Worm (Caenorhabditis elegans) whole organism, young adult: Measurements from ENCODE around the gene srw-101.

Experiments used
- B0035.1 ChIP-seq: sonication (generic microtip); optimal IDR thresholded peaks from 2 replicates; lab custom pipeline; 2016; ENCODE audit warnings: missing genetic modification characterization, mild to moderate bottlenecking, missing compliant biosample characterization, missing genotype, missing genetic modification reagents
- F10E7.11 ChIP-seq: sonication (generic microtip); optimal IDR thresholded peaks from 2 replicates; lab custom pipeline; 2017; ENCODE audit warnings: mild to moderate bottlenecking, missing genetic modification characterization, moderate library complexity, missing compliant biosample characterization
- F22D6.2 ChIP-seq: sonication (generic microtip); optimal IDR thresholded peaks from 2 replicates; lab custom pipeline; 2016; ENCODE audit warnings: mild to moderate bottlenecking, missing genetic modification characterization, missing compliant biosample characterization
- F23B12.7 ChIP-seq: sonication (generic microtip); optimal IDR thresholded peaks from 2 replicates; lab custom pipeline; 2017; ENCODE audit warnings: missing genetic modification characterization, mild to moderate bottlenecking, missing compliant biosample characterization, antibody characterized with exemption, moderate library complexity; ENCODE audit not compliant: insufficient read depth
- F33H1.4 ChIP-seq: fragments of 200-800 bp; sonication (Bioruptor generic); IDR thresholded peaks from 2 replicates; pipeline ENCODE4 v1.3.6; 2022; ENCODE audit warnings: missing genetic modification reagents, missing genetic modification characterization, missing compliant biosample characterization
- F37B4.10 ChIP-seq: fragments of 200-800 bp; sonication (Bioruptor generic); IDR thresholded peaks from 2 replicates; pipeline ENCODE4 v1.3.6; 2022; ENCODE audit warnings: missing genetic modification characterization, missing compliant biosample characterization
- F52B5.7 ChIP-seq: sonication (generic microtip); optimal IDR thresholded peaks from 2 replicates; lab custom pipeline; 2016; ENCODE audit warnings: mild to moderate bottlenecking, missing genetic modification characterization, missing compliant biosample characterization
- F55B11.4 ChIP-seq: sonication (generic microtip); optimal IDR thresholded peaks from 2 replicates; lab custom pipeline; 2016; ENCODE audit warnings: missing compliant biosample characterization, missing genetic modification characterization, borderline replicate concordance; ENCODE audit not compliant: insufficient read depth
- K11D2.4 ChIP-seq: fragments of 200-800 bp; sonication (Bioruptor generic); IDR thresholded peaks from 2 replicates; pipeline ENCODE4 v1.3.6; 2022; ENCODE audit warnings: missing genetic modification reagents, missing genetic modification characterization, missing compliant biosample characterization
- T26A5.8 ChIP-seq: sonication (generic microtip); optimal IDR thresholded peaks from 2 replicates; lab custom pipeline; 2016; ENCODE audit warnings: missing genetic modification characterization, missing compliant biosample characterization
- Y56A3A.18 ChIP-seq: fragments of 200-800 bp; sonication (Bioruptor generic); IDR thresholded peaks from 2 replicates; pipeline ENCODE4 v1.3.6; 2022; ENCODE audit warnings: missing genetic modification reagents, missing genetic modification characterization, missing compliant biosample characterization
- akir-1 ChIP-seq: fragments of 200-800 bp; sonication (Bioruptor generic); optimal IDR thresholded peaks from 2 replicates; lab custom pipeline; 2018; ENCODE audit warnings: mild to moderate bottlenecking, missing genetic modification characterization, moderate library complexity, missing compliant biosample characterization
- atf-7 ChIP-seq: sonication (generic microtip); optimal IDR thresholded peaks from 2 replicates; lab custom pipeline; 2017; ENCODE audit warnings: mild to moderate bottlenecking, missing genetic modification characterization, missing compliant biosample characterization
- bed-2 ChIP-seq: fragments of 200-800 bp; sonication (Bioruptor generic); IDR thresholded peaks from 2 replicates; pipeline ENCODE4 v1.3.6; 2022; ENCODE audit warnings: missing genetic modification reagents, missing genetic modification characterization, missing compliant biosample characterization
- ccch-3 ChIP-seq: fragments of 200-800 bp; sonication (Bioruptor generic); optimal IDR thresholded peaks from 2 replicates; lab custom pipeline; 2018; ENCODE audit warnings: mild to moderate bottlenecking, missing genetic modification characterization, missing compliant biosample characterization
- cebp-1 ChIP-seq, 2 experiments: fragments of 200-800 bp in 1 of 2; sonication (Bioruptor generic) in 1 of 2; sonication (generic microtip) in 1 of 2; IDR thresholded peaks in 1 of 2; optimal IDR thresholded peaks in 1 of 2; 2 replicates each; pipeline versions ENCODE4 v1.3.6 to Lab custom; 2017 to 2022; ENCODE audit warnings: missing compliant biosample characterization in 2 of 2, missing genetic modification characterization in 2 of 2, mild to moderate bottlenecking in 1 of 2, missing genetic modification reagents in 1 of 2, moderate library complexity in 1 of 2
- ceh-58 ChIP-seq: fragments of 200-800 bp; sonication (Bioruptor generic); IDR thresholded peaks from 2 replicates; pipeline ENCODE4 v1.3.6; 2022; ENCODE audit warnings: missing genetic modification characterization, missing compliant biosample characterization
- dpl-1 ChIP-seq: fragments of 150-350 bp; optimal IDR thresholded peaks from 2 replicates; lab custom pipeline; 2014; ENCODE audit warnings: missing biosample characterization, missing genetic modification reagents, missing genetic modification characterization
- egl-44 ChIP-seq: fragments of 200-800 bp; sonication (Bioruptor generic); IDR thresholded peaks from 2 replicates; pipeline ENCODE4 v1.3.6; 2022; ENCODE audit warnings: missing genetic modification reagents, missing genetic modification characterization, missing compliant biosample characterization
- gei-17 ChIP-seq: fragments of 200-800 bp; sonication (Bioruptor generic); optimal IDR thresholded peaks from 2 replicates; lab custom pipeline; 2018; ENCODE audit warnings: mild to moderate bottlenecking, missing genetic modification characterization, missing compliant biosample characterization
- hlh-12 ChIP-seq: sonication (generic microtip); optimal IDR thresholded peaks from 2 replicates; lab custom pipeline; 2016; ENCODE audit warnings: missing genetic modification characterization, missing compliant biosample characterization
- hlh-26 ChIP-seq: fragments of 200-800 bp; sonication (Bioruptor generic); conservative IDR thresholded peaks from 2 replicates; pipeline ENCODE4 v1.3.6; 2022; ENCODE audit warnings: missing genetic modification reagents, missing genetic modification characterization, missing compliant biosample characterization
- lag-1 ChIP-seq: fragments of 200-800 bp; sonication (Bioruptor generic); IDR thresholded peaks from 2 replicates; pipeline ENCODE4 v1.3.6; 2022; ENCODE audit warnings: missing genetic modification reagents, missing genetic modification characterization, missing compliant biosample characterization
- let-607 ChIP-seq, 2 experiments: fragments of 200-800 bp in 1 of 2; sonication (Bioruptor generic) in 1 of 2; sonication (generic microtip) in 1 of 2; optimal IDR thresholded peaks; 2 replicates each; lab custom pipeline; 2016 to 2018; ENCODE audit warnings: mild to moderate bottlenecking in 2 of 2, missing compliant biosample characterization in 2 of 2, missing genetic modification characterization in 2 of 2, moderate library complexity in 2 of 2, missing genotype in 1 of 2
- lin-35 ChIP-seq, 3 experiments: fragments of 150-350 bp in 2 of 3; sonication (generic microtip) in 1 of 3; optimal IDR thresholded peaks; 2 replicates each; lab custom pipeline; 2014 to 2018; ENCODE audit warnings: missing biosample characterization in 3 of 3, missing genetic modification characterization in 3 of 3, missing genetic modification reagents in 3 of 3
- lin-54 ChIP-seq: fragments of 200-800 bp; sonication (Bioruptor generic); optimal IDR thresholded peaks from 2 replicates; lab custom pipeline; 2018; ENCODE audit warnings: mild to moderate bottlenecking, missing genetic modification characterization, missing compliant biosample characterization
- lir-1 ChIP-seq: fragments of 200-800 bp; sonication (Bioruptor generic); conservative IDR thresholded peaks from 2 replicates; pipeline ENCODE4 v1.3.6; 2022; ENCODE audit warnings: missing genetic modification reagents, missing genetic modification characterization, missing compliant biosample characterization
- lsl-1 ChIP-seq: fragments of 200-800 bp; sonication (Bioruptor generic); optimal IDR thresholded peaks from 2 replicates; lab custom pipeline; 2018; ENCODE audit warnings: mild to moderate bottlenecking, missing genetic modification characterization, moderate library complexity, missing compliant biosample characterization
- madf-8 ChIP-seq: fragments of 200-800 bp; sonication (Bioruptor generic); conservative IDR thresholded peaks from 2 replicates; pipeline ENCODE4 v1.3.6; 2022; ENCODE audit warnings: missing genetic modification reagents, missing genetic modification characterization, missing compliant biosample characterization
- nfya-2 ChIP-seq: fragments of 200-800 bp; sonication (Bioruptor generic); IDR thresholded peaks from 2 replicates; pipeline ENCODE4 v1.3.6; 2022; ENCODE audit warnings: missing genetic modification reagents, missing genetic modification characterization, missing compliant biosample characterization
- nfyb-1 ChIP-seq: fragments of 200-800 bp; sonication (Bioruptor generic); IDR thresholded peaks from 2 replicates; pipeline ENCODE4 v1.3.6; 2022; ENCODE audit warnings: missing genetic modification reagents, missing genetic modification characterization, missing compliant biosample characterization
- nhr-120 ChIP-seq: fragments of 200-800 bp; sonication (Bioruptor generic); IDR thresholded peaks from 2 replicates; pipeline ENCODE4 v1.3.6; 2022; ENCODE audit warnings: missing genetic modification characterization, missing compliant biosample characterization
- nhr-179 ChIP-seq: sonication (generic microtip); optimal IDR thresholded peaks from 2 replicates; lab custom pipeline; 2016; ENCODE audit warnings: mild to moderate bottlenecking, missing genetic modification characterization, missing compliant biosample characterization
- pbrm-1 ChIP-seq: fragments of 200-800 bp; sonication (Bioruptor generic); IDR thresholded peaks from 2 replicates; pipeline ENCODE4 v1.3.6; 2022; ENCODE audit warnings: missing genetic modification reagents, missing genetic modification characterization, missing compliant biosample characterization
- sdz-38 ChIP-seq: sonication (generic microtip); optimal IDR thresholded peaks from 2 replicates; lab custom pipeline; 2016; ENCODE audit warnings: missing genotype, missing genetic modification characterization, missing compliant biosample characterization
- snpc-1.1 ChIP-seq: sonication (generic microtip); optimal IDR thresholded peaks from 2 replicates; lab custom pipeline; 2017; ENCODE audit warnings: missing genetic modification characterization, mild to moderate bottlenecking, missing compliant biosample characterization, antibody characterized with exemption, moderate library complexity, missing genotype, missing genetic modification reagents; ENCODE audit not compliant: insufficient read depth
- snpc-3.4 ChIP-seq: sonication (generic microtip); optimal IDR thresholded peaks from 2 replicates; lab custom pipeline; 2017; ENCODE audit warnings: missing genetic modification characterization, mild to moderate bottlenecking, missing compliant biosample characterization, antibody characterized with exemption, moderate library complexity, missing genotype, missing genetic modification reagents
- zim-3 ChIP-seq: sonication (generic microtip); optimal IDR thresholded peaks from 2 replicates; lab custom pipeline; 2017; ENCODE audit warnings: mild to moderate bottlenecking, missing genetic modification characterization, moderate library complexity, missing compliant biosample characterization
- ztf-22 ChIP-seq: fragments of 200-800 bp; sonication (Bioruptor generic); optimal IDR thresholded peaks from 2 replicates; lab custom pipeline; 2018; ENCODE audit warnings: mild to moderate bottlenecking, missing genetic modification characterization, moderate library complexity, missing compliant biosample characterization
- ztf-3 ChIP-seq: fragments of 200-800 bp; sonication (Bioruptor generic); optimal IDR thresholded peaks from 2 replicates; lab custom pipeline; 2018; ENCODE audit warnings: mild to moderate bottlenecking, missing genetic modification characterization, missing compliant biosample characterization

The srw-101 gene

DNA sequence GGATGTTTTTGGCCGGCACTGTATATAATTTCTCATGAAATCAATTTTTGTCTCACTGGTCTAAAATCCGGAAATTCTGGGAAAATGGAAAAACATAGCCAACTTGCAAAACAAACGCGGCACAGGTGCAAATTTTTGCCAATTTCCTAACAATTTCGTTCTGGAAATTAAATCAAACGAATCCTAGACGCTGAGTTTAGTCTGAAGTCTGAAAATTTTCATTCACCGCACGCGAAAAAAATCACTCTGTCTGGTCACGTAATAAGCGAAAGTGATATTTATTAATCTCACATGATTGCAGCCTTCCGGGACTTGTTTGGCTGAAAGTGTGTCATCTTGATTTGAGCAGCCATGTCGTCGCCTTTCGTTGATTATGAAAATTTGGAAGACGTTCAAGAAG, 5.2 kb upstream of the srw-101 start, which contains the start of gene srw-103:
Gene srw-103, plus strand, starts transcription at position 301 of the 400 bp plus-strand sequence.
- TF ChIP-seq snpc-1.1, result no peak
- TF ChIP-seq F37B4.10 (GFP tag; lab: Robert Waterston, UW), result no peak
- TF ChIP-seq F23B12.7 (tag; lab: Kevin White, UChicago), result no peak
- TF ChIP-seq, all 124 proteins: peak for 0

DNA sequence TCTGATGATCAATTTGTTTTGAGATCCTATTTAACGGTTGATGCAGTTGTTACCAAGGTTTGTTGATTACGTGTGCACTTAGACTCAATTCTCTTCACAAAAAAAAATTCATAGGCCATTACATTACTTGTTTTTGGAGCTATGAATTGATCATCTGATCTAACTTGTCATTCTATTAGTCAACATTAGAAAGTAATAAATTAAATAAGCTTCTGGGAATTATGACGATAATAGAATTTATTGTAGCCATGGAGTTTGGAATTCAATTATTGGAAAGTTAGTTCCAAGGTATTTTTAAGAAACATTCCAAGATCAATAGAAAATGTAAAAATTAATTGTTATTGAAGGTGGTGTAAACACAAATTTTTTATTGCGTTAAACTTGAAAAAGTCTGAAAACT, 3.8 kb upstream of the srw-101 start:
- TF ChIP-seq lir-1 (no peak), ccch-3 (GFP tag; lab: Kevin White, UChicago) (no peak), lsl-1 (GFP tag; lab: Kevin White, UChicago) (no peak), akir-1 (no peak), zim-3 (tag; lab: Kevin White, UChicago) (no peak), sdz-38 (tag; lab: Kevin White, UChicago) (no peak), nhr-179 (tag; lab: Kevin White, UChicago) (no peak), let-607 (tag; optimal IDR thresholded peaks at IDR 0.05; lab: Kevin White, UChicago) (no peak), hlh-26 (GFP tag; lab: Robert Waterston, UW) (no peak), snpc-3.4 (tag; lab: Kevin White, UChicago) (no peak), hlh-12 (no peak), ztf-3 (GFP tag; lab: Kevin White, UChicago) (no peak), gei-17 (GFP tag; lab: Kevin White, UChicago) (no peak)

DNA sequence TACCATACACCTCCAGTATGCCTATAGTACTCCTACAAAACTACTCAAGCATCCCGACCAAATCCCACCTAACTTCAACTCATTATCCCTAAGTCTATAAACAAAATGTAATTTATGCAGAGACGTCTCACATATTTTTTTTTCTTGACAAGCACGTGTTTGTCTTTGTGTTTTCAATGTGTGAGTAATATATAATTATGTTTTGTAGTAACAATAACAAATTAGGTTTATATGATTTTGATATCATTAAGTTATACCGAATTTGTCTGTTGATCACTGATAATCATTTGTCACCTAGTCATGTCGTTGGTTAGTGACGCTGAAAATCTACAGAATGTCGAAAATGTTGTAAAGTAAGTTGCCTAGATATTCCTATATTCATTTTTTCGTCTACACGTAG, 2.1 kb upstream of the srw-101 start, which contains the start of gene srw-102:
Gene srw-102, plus strand, starts transcription at position 301 of the 400 bp plus-strand sequence.
- no peak for TF ChIP-seq ztf-3 (GFP tag; lab: Kevin White, UChicago)
- no peak for TF ChIP-seq cebp-1 (GFP tag; IDR thresholded peaks at IDR 0.05; lab: Robert Waterston, UW)
- no peak for TF ChIP-seq cebp-1 (tag; optimal IDR thresholded peaks at IDR 0.05; lab: Kevin White, UChicago)
- TF ChIP-seq bed-2, result no peak
- TF ChIP-seq lag-1 (GFP tag; lab: Robert Waterston, UW), result no peak
- no peak for TF ChIP-seq Y56A3A.18 (GFP tag; lab: Robert Waterston, UW)
- TF ChIP-seq nfyb-1 (GFP tag; lab: Robert Waterston, UW), result no peak
- TF ChIP-seq ztf-22 (GFP tag; lab: Kevin White, UChicago), result no peak
- no peak for TF ChIP-seq B0035.1
- TF ChIP-seq let-607 (tag; optimal IDR thresholded peaks at IDR 0.05; lab: Kevin White, UChicago), result no peak
- no peak for TF ChIP-seq madf-8 (GFP tag; lab: Robert Waterston, UW)
- TF ChIP-seq ceh-58 (GFP tag; lab: Robert Waterston, UW), result no peak
- TF ChIP-seq, all 124 proteins: peak for 0

DNA sequence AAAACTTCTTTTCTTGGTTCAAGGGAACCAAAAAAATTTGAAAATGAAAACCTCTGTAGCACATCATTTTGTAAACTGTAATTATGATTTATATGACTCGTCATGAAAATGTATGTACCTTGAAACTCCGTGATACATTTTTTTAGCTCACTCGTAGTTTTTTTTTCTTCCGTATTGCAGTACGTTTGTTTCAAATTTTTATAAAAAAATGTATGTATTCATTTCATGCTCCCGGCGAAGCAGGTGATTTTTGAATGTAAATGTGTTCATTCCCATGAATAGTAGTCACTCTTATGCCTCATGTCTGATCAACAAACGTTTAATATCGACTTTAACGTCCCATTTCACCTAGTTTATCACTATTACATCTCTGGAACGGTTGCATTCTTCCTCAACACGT, 3.3 kb downstream of the srw-101 start, which contains the start of gene sri-27:
Gene sri-27, plus strand, starts transcription at position 301 of the 400 bp plus-strand sequence.
- TF ChIP-seq egl-44 (GFP tag; lab: Robert Waterston, UW) (no peak), F22D6.2 (tag; lab: Kevin White, UChicago) (no peak), nfya-2 (GFP tag; lab: Robert Waterston, UW) (no peak), T26A5.8 (tag; lab: Kevin White, UChicago) (no peak), nhr-120 (GFP tag; lab: Robert Waterston, UW) (no peak), pbrm-1 (GFP tag; lab: Robert Waterston, UW) (no peak), Y56A3A.18 (GFP tag; lab: Robert Waterston, UW) (no peak), F10E7.11 (tag; lab: Kevin White, UChicago) (no peak), dpl-1 (GFP tag; lab: Kevin White, UChicago) (no peak), K11D2.4 (GFP tag; lab: Robert Waterston, UW) (no peak), F52B5.7 (tag; lab: Kevin White, UChicago) (no peak), F33H1.4 (GFP tag; lab: Robert Waterston, UW) (no peak), atf-7 (tag; lab: Kevin White, UChicago) (no peak), lin-54 (GFP tag; lab: Kevin White, UChicago) (no peak), lin-35 (GFP tag; optimal IDR thresholded peaks at IDR 0.05; lab: Kevin White, UChicago) (no peak), ceh-58 (GFP tag; lab: Robert Waterston, UW) (no peak), F55B11.4 (tag; lab: Kevin White, UChicago) (no peak)
